Worm (Caenorhabditis elegans) whole organism, L4 larva: Measurements from ENCODE around the gene Y73B6BL.29.
A peak's percentile ranks its signal among the peaks of the same experiment; 100 is the strongest.

Experiments
- F26F4.8 ChIP-seq: fragments of 200-800 bp; sonication (Bioruptor generic); conservative IDR thresholded peaks from 2 replicates; pipeline ENCODE4 v1.3.6; 2022; ENCODE audit warnings: missing genetic modification characterization, missing compliant biosample characterization
- F44E2.7 ChIP-seq: fragments of 200-800 bp; sonication (Bioruptor generic); IDR thresholded peaks from 2 replicates; pipeline ENCODE4 v2.1.2; 2022; ENCODE audit warnings: missing genetic modification characterization, missing compliant biosample characterization
- F49E8.2 ChIP-seq: sonication (generic microtip); optimal IDR thresholded peaks from 2 replicates; lab custom pipeline; 2016; ENCODE audit warnings: missing compliant biosample characterization, mild to moderate bottlenecking, missing genetic modification characterization, borderline replicate concordance
- R02D3.7 ChIP-seq: fragments of 150-350 bp; sonication (generic microtip); optimal IDR thresholded peaks from 3 replicates; lab custom pipeline; 2014; ENCODE audit warnings: missing biosample characterization, missing genetic modification characterization
- T20F7.1 ChIP-seq: fragments of 200-800 bp; sonication (Bioruptor generic); optimal IDR thresholded peaks from 2 replicates; lab custom pipeline; 2018; ENCODE audit warnings: mild to moderate bottlenecking, missing genetic modification characterization, missing compliant biosample characterization
- Y75B8A.6 ChIP-seq: fragments of 200-800 bp; sonication (Bioruptor generic); IDR thresholded peaks from 2 replicates; pipeline ENCODE4 v1.3.6; 2022; ENCODE audit warnings: missing genetic modification reagents, missing genetic modification characterization, missing compliant biosample characterization
- ZK337.2 ChIP-seq: fragments of 200-800 bp; sonication (Bioruptor generic); IDR thresholded peaks from 2 replicates; pipeline ENCODE4 v1.3.6; 2022; ENCODE audit warnings: missing genetic modification reagents, missing genetic modification characterization, missing compliant biosample characterization
- ceh-20 ChIP-seq: fragments of 200-800 bp; sonication (Bioruptor generic); IDR thresholded peaks from 2 replicates; pipeline ENCODE4 v1.3.6; 2022; ENCODE audit warnings: missing genetic modification reagents, missing genetic modification characterization, missing compliant biosample characterization
- ceh-28 ChIP-seq: fragments of 150-350 bp; optimal IDR thresholded peaks from 2 replicates; lab custom pipeline; 2014; ENCODE audit warnings: missing biosample characterization, missing genetic modification reagents, missing genetic modification characterization
- ceh-44 ChIP-seq: fragments of 200-800 bp; sonication (Bioruptor generic); IDR thresholded peaks from 2 replicates; pipeline ENCODE4 v1.3.6; 2022; ENCODE audit warnings: missing genetic modification reagents, missing genetic modification characterization, missing compliant biosample characterization
- ces-1 ChIP-seq: fragments of 150-350 bp; sonication (generic microtip); optimal IDR thresholded peaks from 4 replicates; lab custom pipeline; 2014; ENCODE audit warnings: missing biosample characterization, missing genetic modification reagents, missing genetic modification characterization
- ctbp-1 ChIP-seq: fragments of 200-800 bp; sonication (Bioruptor generic); IDR thresholded peaks from 2 replicates; pipeline ENCODE4 v1.3.6; 2022; ENCODE audit warnings: missing genetic modification reagents, missing genetic modification characterization, missing compliant biosample characterization
- daf-16 ChIP-seq, 3 experiments: sonication (generic microtip); optimal IDR thresholded peaks; 2 replicates each; lab custom pipeline; 2016 to 2017; ENCODE audit warnings: missing genetic modification characterization in 3 of 3, missing genetic modification reagents in 3 of 3, mild to moderate bottlenecking in 2 of 3, missing compliant biosample characterization in 2 of 3, missing biosample characterization in 1 of 3, moderate library complexity in 1 of 3
- dmd-6 ChIP-seq: fragments of 200-800 bp; sonication (Bioruptor generic); IDR thresholded peaks from 2 replicates; pipeline ENCODE4 v1.3.6; 2022; ENCODE audit warnings: missing genetic modification reagents, missing genetic modification characterization, missing compliant biosample characterization
- dmd-9 ChIP-seq: fragments of 200-800 bp; sonication (Bioruptor generic); IDR thresholded peaks from 2 replicates; pipeline ENCODE4 v1.3.6; 2022; ENCODE audit warnings: missing genetic modification reagents, missing genetic modification characterization, missing compliant biosample characterization
- dpl-1 ChIP-seq: fragments of 150-350 bp; optimal IDR thresholded peaks from 2 replicates; lab custom pipeline; 2014; ENCODE audit warnings: missing biosample characterization, missing genetic modification reagents, missing genetic modification characterization
- dve-1 ChIP-seq: sonication (generic microtip); optimal IDR thresholded peaks from 2 replicates; lab custom pipeline; 2017; ENCODE audit warnings: antibody characterized with exemption, mild to moderate bottlenecking, missing genetic modification characterization, missing compliant biosample characterization; ENCODE audit not compliant: insufficient read depth
- egl-43 ChIP-seq: fragments of 200-800 bp; sonication (Bioruptor generic); IDR thresholded peaks from 2 replicates; pipeline ENCODE4 v1.3.6; 2022; ENCODE audit warnings: missing genetic modification reagents, missing genetic modification characterization, missing compliant biosample characterization
- fos-1 ChIP-seq: fragments of 150-350 bp; optimal IDR thresholded peaks from 2 replicates; lab custom pipeline; 2014; ENCODE audit warnings: missing biosample characterization, missing genetic modification characterization
- hif-1 ChIP-seq, 2 experiments: sonication (generic microtip); optimal IDR thresholded peaks; 2 replicates each; lab custom pipeline; 2016 to 2017; ENCODE audit warnings: missing compliant biosample characterization in 2 of 2, missing genetic modification characterization in 2 of 2, missing genetic modification reagents in 2 of 2, missing genotype in 2 of 2, mild to moderate bottlenecking in 1 of 2
- hlh-11 ChIP-seq: fragments of 200-800 bp; sonication (Bioruptor generic); optimal IDR thresholded peaks from 2 replicates; lab custom pipeline; 2018; ENCODE audit warnings: mild to moderate bottlenecking, missing genetic modification characterization, missing compliant biosample characterization
- hlh-30 ChIP-seq: sonication (generic microtip); optimal IDR thresholded peaks from 2 replicates; lab custom pipeline; 2017; ENCODE audit warnings: antibody characterized with exemption, mild to moderate bottlenecking, missing genetic modification characterization, missing compliant biosample characterization; ENCODE audit not compliant: insufficient read depth
- lin-38 ChIP-seq: fragments of 200-800 bp; sonication (Bioruptor generic); IDR thresholded peaks from 2 replicates; pipeline ENCODE4 v1.3.6; 2022; ENCODE audit warnings: missing genetic modification reagents, missing genetic modification characterization, missing compliant biosample characterization
- lsy-2 ChIP-seq, 2 experiments: fragments of 150-350 bp in 1 of 2; sonication (generic microtip) in 1 of 2; optimal IDR thresholded peaks; 2 replicates each; lab custom pipeline; 2014 to 2017; ENCODE audit warnings: missing biosample characterization in 2 of 2, missing genetic modification characterization in 2 of 2
- madf-5 ChIP-seq, 2 experiments: fragments of 200-800 bp; sonication (Bioruptor generic); IDR thresholded peaks; 2 replicates each; pipeline ENCODE4 v1.3.6; 2022; ENCODE audit warnings: missing compliant biosample characterization in 2 of 2, missing genetic modification characterization in 2 of 2
- mes-2 ChIP-seq: sonication (generic microtip); optimal IDR thresholded peaks from 2 replicates; lab custom pipeline; 2016; ENCODE audit warnings: missing genotype, mild to moderate bottlenecking, missing genetic modification characterization, missing compliant biosample characterization; ENCODE audit not compliant: poor library complexity, severe bottlenecking
- mxl-2 ChIP-seq: fragments of 200-800 bp; sonication (Bioruptor generic); conservative IDR thresholded peaks from 2 replicates; pipeline ENCODE4 v1.3.6; 2022; ENCODE audit warnings: missing genetic modification reagents, missing genetic modification characterization, missing compliant biosample characterization
- mxl-3 ChIP-seq: fragments of 200-800 bp; sonication (Bioruptor generic); optimal IDR thresholded peaks from 2 replicates; lab custom pipeline; 2018; ENCODE audit warnings: mild to moderate bottlenecking, missing genetic modification characterization, missing compliant biosample characterization
- nhr-10 ChIP-seq: fragments of 150-350 bp; optimal IDR thresholded peaks from 2 replicates; lab custom pipeline; 2014; ENCODE audit warnings: missing biosample characterization, missing genetic modification characterization
- nhr-28 ChIP-seq: fragments of 150-350 bp; optimal IDR thresholded peaks from 2 replicates; lab custom pipeline; 2014; ENCODE audit warnings: missing biosample characterization, missing genetic modification characterization
- nhr-41 ChIP-seq: fragments of 200-800 bp; sonication (Bioruptor generic); IDR thresholded peaks from 2 replicates; pipeline ENCODE4 v1.3.6; 2022; ENCODE audit warnings: missing genetic modification reagents, missing genetic modification characterization, missing compliant biosample characterization
- nhr-42 ChIP-seq: fragments of 200-800 bp; sonication (Bioruptor generic); IDR thresholded peaks from 2 replicates; pipeline ENCODE4 v1.3.6; 2022; ENCODE audit warnings: missing genetic modification characterization, missing compliant biosample characterization
- nhr-48 ChIP-seq: sonication (generic microtip); optimal IDR thresholded peaks from 2 replicates; lab custom pipeline; 2016; ENCODE audit warnings: mild to moderate bottlenecking, missing genetic modification characterization, missing compliant biosample characterization
- nhr-76 ChIP-seq: fragments of 150-350 bp; optimal IDR thresholded peaks from 2 replicates; lab custom pipeline; 2014; ENCODE audit warnings: missing biosample characterization, missing genetic modification characterization
- nhr-77 ChIP-seq: fragments of 150-350 bp; optimal IDR thresholded peaks from 2 replicates; lab custom pipeline; 2014; ENCODE audit warnings: missing biosample characterization, missing genetic modification characterization
- pqm-1 ChIP-seq: sonication (generic microtip); optimal IDR thresholded peaks from 2 replicates; lab custom pipeline; 2017; ENCODE audit warnings: missing biosample characterization, missing genetic modification characterization
- rbr-2 ChIP-seq: sonication (generic microtip); optimal IDR thresholded peaks from 2 replicates; lab custom pipeline; 2016; ENCODE audit warnings: missing genotype, missing genetic modification characterization, missing compliant biosample characterization
- saeg-2 ChIP-seq: fragments of 200-800 bp; sonication (Bioruptor generic); IDR thresholded peaks from 2 replicates; pipeline ENCODE4 v1.3.6; 2022; ENCODE audit warnings: missing genetic modification reagents, missing genetic modification characterization, missing compliant biosample characterization
- snpc-1.2 ChIP-seq: fragments of 200-800 bp; sonication (Bioruptor generic); IDR thresholded peaks from 2 replicates; pipeline ENCODE4 v1.3.6; 2022; ENCODE audit warnings: missing genetic modification reagents, missing genetic modification characterization, missing compliant biosample characterization
- tra-1 ChIP-seq: fragments of 200-800 bp; sonication (Bioruptor generic); IDR thresholded peaks from 2 replicates; pipeline ENCODE4 v1.3.6; 2022; ENCODE audit warnings: missing genetic modification reagents, missing genetic modification characterization, missing compliant biosample characterization
- unc-62 ChIP-seq, 3 experiments: fragments of 150-350 bp in 1 of 3; sonication (generic microtip); optimal IDR thresholded peaks in 2 of 3; peaks in 1 of 3; 1 replicate in 1 of 3; 2 replicates in 2 of 3; lab custom pipeline; 2014 to 2017; ENCODE audit warnings: missing biosample characterization in 3 of 3, missing genetic modification characterization in 3 of 3, missing genetic modification reagents in 3 of 3, missing genotype in 1 of 3
- zag-1 ChIP-seq: fragments of 150-350 bp; optimal IDR thresholded peaks from 2 replicates; lab custom pipeline; 2014; ENCODE audit warnings: missing biosample characterization, missing genetic modification characterization
- zip-11 ChIP-seq: fragments of 200-800 bp; sonication (Bioruptor generic); IDR thresholded peaks from 2 replicates; pipeline ENCODE4 v1.3.6; 2022; ENCODE audit warnings: missing genetic modification characterization, missing compliant biosample characterization

Y73B6BL.29 gene

DNA sequence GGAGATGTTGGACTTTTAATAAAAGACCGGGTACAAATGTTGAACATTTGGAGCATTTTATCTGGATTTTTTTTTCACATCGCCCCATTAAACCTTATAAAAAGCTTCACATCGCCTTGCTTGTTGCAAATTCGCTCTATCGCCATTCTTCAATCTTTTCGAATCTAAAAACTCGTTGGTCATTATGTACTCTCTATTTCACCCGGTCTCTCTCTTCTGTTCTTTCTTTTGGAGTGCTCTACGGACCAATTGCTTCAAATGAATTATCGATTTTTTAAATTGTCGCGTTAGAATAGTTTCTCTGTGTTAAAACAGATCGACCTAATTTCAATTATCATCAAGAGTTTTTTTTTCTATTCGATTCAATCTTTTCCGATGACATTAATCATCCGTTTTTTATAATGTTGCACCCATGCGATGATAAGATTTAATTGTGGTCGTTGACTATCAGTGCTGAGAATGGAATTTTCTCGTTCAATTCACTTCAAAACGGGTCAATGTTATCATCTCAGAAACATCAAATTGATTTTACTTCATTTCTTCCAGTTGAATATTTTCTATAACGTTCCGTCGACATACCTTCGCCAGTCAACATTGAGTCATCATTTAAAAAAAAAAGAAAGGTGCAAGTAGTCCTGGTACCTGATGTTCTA, 5.8 kb downstream of the Y73B6BL.29 start:
- TF ChIP-seq T20F7.1 (GFP tag; lab: Kevin White, UChicago) (peak; percentile 17), daf-16 (GFP tag; optimal IDR thresholded peaks at IDR 0.05; lab: Kevin White, UChicago) (no peak), daf-16 (tag; optimal IDR thresholded peaks at IDR 0.05; lab: Kevin White, UChicago) (peak; percentile 59), hlh-11 (tag; lab: Kevin White, UChicago) (peak; percentile 46), nhr-48 (tag; lab: Kevin White, UChicago) (peak; percentile 19), dmd-6 (GFP tag; lab: Robert Waterston, UW) (peak; percentile 43; the same call in 1 of the 2 replicates), lsy-2 (tag; optimal IDR thresholded peaks at IDR 0.05; lab: Kevin White, UChicago) (peak in 1 of 2 experiments; percentile 59), dpl-1 (GFP tag; lab: Kevin White, UChicago) (peak; percentile 17), pqm-1 (tag; lab: Kevin White, UChicago) (peak; percentile 40), ZK337.2 (GFP tag; lab: Robert Waterston, UW) (no peak), ceh-28 (tag; lab: Kevin White, UChicago) (peak; percentile 69), dve-1 (tag; lab: Kevin White, UChicago) (peak; percentile 38), nhr-28 (tag; lab: Kevin White, UChicago) (peak; percentile 64), F26F4.8 (GFP tag; lab: Robert Waterston, UW) (no peak), lin-38 (peak; percentile 51), tra-1 (GFP tag; lab: Robert Waterston, UW) (no peak), nhr-10 (no peak), ceh-20 (GFP tag; lab: Robert Waterston, UW) (0 out of 2 replicates have a peak, but pooled peaks have one; percentile 25), F49E8.2 (tag; lab: Kevin White, UChicago) (no peak)
- TF ChIP-seq, all 104 proteins: peak for 13

DNA sequence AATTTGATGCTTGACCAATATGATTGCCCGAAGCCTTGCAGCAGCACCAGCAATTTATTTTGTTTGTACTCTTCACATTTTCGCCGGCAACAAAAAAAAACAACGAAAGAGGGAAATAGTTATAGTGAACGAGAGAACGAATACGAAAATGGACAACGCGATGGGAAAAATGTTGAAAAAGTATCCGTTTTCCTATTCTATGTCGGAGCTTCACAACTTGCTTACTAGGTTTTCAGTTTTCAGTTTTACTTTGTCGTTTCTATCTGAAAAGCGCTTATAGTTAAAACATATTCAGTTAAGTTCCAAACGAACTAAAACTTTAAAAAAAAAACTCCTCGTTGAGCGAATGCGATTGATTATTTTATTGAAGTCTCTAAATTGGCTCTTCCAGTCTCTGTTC, 6.5 kb downstream of the Y73B6BL.29 start:
- TF ChIP-seq unc-62 (GFP tag; optimal IDR thresholded peaks at IDR 0.05 in 1 of 2; lab: Kevin White, UChicago) (peak in 1 of 2 experiments; percentile 94), unc-62 (tag; optimal IDR thresholded peaks at IDR 0.05; lab: Kevin White, UChicago) (no peak), F44E2.7 (GFP tag; lab: Robert Waterston, UW) (no peak)
- TF ChIP-seq, all 104 proteins: peak for 1

DNA sequence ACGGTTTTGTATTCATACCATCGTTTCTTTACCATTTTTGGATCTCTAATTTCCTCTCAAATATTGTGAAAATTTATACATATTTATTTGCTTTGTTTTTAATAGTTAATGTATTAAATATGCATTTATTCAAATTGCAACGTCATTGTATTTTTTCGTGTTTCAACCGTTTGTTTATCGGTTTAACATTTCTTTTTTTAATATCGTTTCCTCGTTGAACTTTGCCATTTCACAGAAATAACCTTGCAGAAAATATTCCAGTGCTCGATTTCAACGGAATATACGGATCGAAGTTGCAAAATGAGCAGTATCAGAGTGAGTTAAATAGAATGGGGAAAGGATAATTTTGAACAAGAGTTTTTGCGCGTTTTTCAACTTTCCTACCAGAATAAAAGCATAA, 7.6 kb downstream of the Y73B6BL.29 start, which contains the start of gene seu-1:
TSS of gene seu-1 (plus strand) at position 301 of the 400 bp plus-strand sequence.
- TF ChIP-seq nhr-76 (tag; lab: Kevin White, UChicago) (no peak), snpc-1.2 (GFP tag; lab: Robert Waterston, UW) (0 out of 2 replicates have a peak, but pooled peaks have one; percentile 7)
- TF ChIP-seq, all 104 proteins: peak for 1

DNA sequence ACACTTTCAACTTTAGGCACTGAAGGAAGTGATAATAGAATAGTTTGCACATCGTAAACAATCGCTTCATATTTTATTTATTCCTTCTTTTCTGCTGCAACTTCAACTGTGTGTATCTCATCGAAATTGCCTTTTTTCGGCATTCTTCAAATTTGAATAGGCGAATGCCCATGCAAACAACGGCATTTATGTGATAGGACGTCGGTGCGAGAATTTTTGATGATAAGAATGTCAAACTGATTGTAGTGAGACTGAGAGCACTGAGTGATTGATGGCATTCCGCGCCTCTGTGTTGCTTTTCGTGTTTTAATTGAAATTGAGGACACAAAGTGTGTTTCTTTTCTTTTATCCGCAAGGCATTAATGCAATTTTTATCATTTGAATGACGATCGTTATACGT, 9.1 kb downstream of the Y73B6BL.29 start:
- TF ChIP-seq ceh-44 (GFP tag; lab: Robert Waterston, UW) (no peak), ctbp-1 (GFP tag; lab: Robert Waterston, UW) (no peak), nhr-41 (no peak), hlh-30 (tag; lab: Kevin White, UChicago) (no peak), dve-1 (tag; lab: Kevin White, UChicago) (peak; percentile 55), dmd-6 (GFP tag; lab: Robert Waterston, UW) (peak; percentile 81), mxl-2 (GFP tag; lab: Robert Waterston, UW) (no peak), egl-43 (GFP tag; lab: Robert Waterston, UW) (no peak), R02D3.7 (tag; lab: Kevin White, UChicago) (no peak), rbr-2 (tag; lab: Kevin White, UChicago) (no peak), dmd-9 (GFP tag; lab: Robert Waterston, UW) (no peak), nhr-42 (GFP tag; lab: Robert Waterston, UW) (no peak), mes-2 (tag; lab: Kevin White, UChicago) (peak; percentile 7), fos-1 (tag; lab: Kevin White, UChicago) (no peak), nhr-77 (no peak), F44E2.7 (GFP tag; lab: Robert Waterston, UW) (no peak), Y75B8A.6 (GFP tag; lab: Robert Waterston, UW) (no peak), ces-1 (no peak), hif-1 (tag; optimal IDR thresholded peaks at IDR 0.05; lab: Kevin White, UChicago) (no peak), mxl-3 (GFP tag; lab: Kevin White, UChicago) (peak; percentile 47), madf-5 (GFP tag; IDR thresholded peaks at IDR 0.05; lab: Robert Waterston, UW) (no peak), saeg-2 (GFP tag; lab: Robert Waterston, UW) (no peak), zag-1 (no peak), zip-11 (no peak)
